Worm (Caenorhabditis elegans) whole organism, L1 larva: ENCODE data around the gene F10E9.11.

Source experiments
- C04F5.9 ChIP-seq: sonication (generic microtip); optimal IDR thresholded peaks from 2 replicates; lab custom pipeline; 2016; ENCODE audit warnings: missing genetic modification characterization, missing compliant biosample characterization
- C16A3.4 ChIP-seq: fragments of 150-350 bp; optimal IDR thresholded peaks from 2 replicates; lab custom pipeline; 2014; ENCODE audit warnings: missing biosample characterization, missing genetic modification characterization
- C34B4.2 ChIP-seq: sonication (generic microtip); optimal IDR thresholded peaks from 2 replicates; lab custom pipeline; 2017; ENCODE audit warnings: mild to moderate bottlenecking, missing genetic modification characterization, missing compliant biosample characterization
- aly-2 ChIP-seq: fragments of 150-350 bp; optimal IDR thresholded peaks from 2 replicates; lab custom pipeline; 2014; ENCODE audit warnings: missing biosample characterization, missing genetic modification characterization
- blmp-1 ChIP-seq: fragments of 150-350 bp; optimal IDR thresholded peaks from 2 replicates; lab custom pipeline; 2014; ENCODE audit warnings: missing biosample characterization, missing genetic modification characterization
- ceh-63 ChIP-seq: fragments of 200-800 bp; sonication (Bioruptor generic); optimal IDR thresholded peaks from 2 replicates; lab custom pipeline; 2018; ENCODE audit warnings: mild to moderate bottlenecking, missing genetic modification characterization, missing compliant biosample characterization
- ceh-8 ChIP-seq: fragments of 200-800 bp; sonication (Bioruptor generic); optimal IDR thresholded peaks from 2 replicates; lab custom pipeline; 2018; ENCODE audit warnings: mild to moderate bottlenecking, missing genetic modification characterization, moderate library complexity, missing compliant biosample characterization
- ceh-88 ChIP-seq: fragments of 200-800 bp; sonication (Bioruptor generic); IDR thresholded peaks from 2 replicates; pipeline ENCODE4 v1.3.6; 2022; ENCODE audit warnings: missing genetic modification characterization, missing compliant biosample characterization
- ceh-90 ChIP-seq: sonication (generic microtip); optimal IDR thresholded peaks from 2 replicates; lab custom pipeline; 2016; ENCODE audit warnings: missing genetic modification characterization, missing compliant biosample characterization
- ces-1 ChIP-seq: fragments of 150-350 bp; optimal IDR thresholded peaks from 2 replicates; lab custom pipeline; 2014; ENCODE audit warnings: missing biosample characterization, missing genetic modification reagents, missing genetic modification characterization
- dsc-1 ChIP-seq: sonication (generic microtip); optimal IDR thresholded peaks from 2 replicates; lab custom pipeline; 2016; ENCODE audit warnings: mild to moderate bottlenecking, missing genetic modification characterization, missing compliant biosample characterization
- efl-1 ChIP-seq, 4 experiments: fragments of 150-350 bp; optimal IDR thresholded peaks in 3 of 4; peaks in 1 of 4; 1 replicate in 1 of 4; 2 replicates in 3 of 4; lab custom pipeline; 2014; ENCODE audit warnings: missing biosample characterization in 2 of 4, missing genetic modification characterization in 2 of 4, missing genetic modification reagents in 2 of 4
- egl-13 ChIP-seq: sonication (generic microtip); optimal IDR thresholded peaks from 2 replicates; lab custom pipeline; 2016; ENCODE audit warnings: missing genotype, missing genetic modification reagents, missing genetic modification characterization, missing compliant biosample characterization
- elt-2 ChIP-seq: sonication (generic microtip); optimal IDR thresholded peaks from 2 replicates; lab custom pipeline; 2016; ENCODE audit warnings: missing genetic modification characterization, mild to moderate bottlenecking, inconsistent platforms, missing compliant biosample characterization, missing genetic modification reagents
- elt-3 ChIP-seq, 6 experiments: fragments of 150-350 bp in 1 of 6; sonication (generic microtip); optimal IDR thresholded peaks; 2 replicates each; lab custom pipeline; 2017 to 2018; ENCODE audit warnings: missing biosample characterization in 6 of 6, missing genetic modification characterization in 6 of 6, inconsistent platforms in 1 of 6
- ets-5 ChIP-seq: fragments of 200-800 bp; sonication (Bioruptor generic); IDR thresholded peaks from 2 replicates; pipeline ENCODE4 v1.3.6; 2022; ENCODE audit warnings: missing genetic modification characterization, missing compliant biosample characterization
- fkh-10 ChIP-seq: sonication (generic microtip); optimal IDR thresholded peaks from 2 replicates; lab custom pipeline; 2017; ENCODE audit warnings: missing biosample characterization, missing genetic modification reagents, missing genetic modification characterization
- fkh-4 ChIP-seq: sonication (generic microtip); optimal IDR thresholded peaks from 2 replicates; lab custom pipeline; 2016; ENCODE audit warnings: missing compliant biosample characterization, missing genetic modification characterization, borderline replicate concordance
- fos-1 ChIP-seq: fragments of 150-350 bp; optimal IDR thresholded peaks from 2 replicates; lab custom pipeline; 2014; ENCODE audit warnings: missing biosample characterization, missing genetic modification characterization
- isw-1 ChIP-seq: fragments of 200-800 bp; sonication (Bioruptor generic); IDR thresholded peaks from 2 replicates; pipeline ENCODE4 v1.3.6; 2022; ENCODE audit warnings: missing genetic modification characterization, missing compliant biosample characterization
- lin-14 ChIP-seq: fragments of 200-800 bp; sonication (Bioruptor generic); optimal IDR thresholded peaks from 2 replicates; lab custom pipeline; 2018; ENCODE audit warnings: mild to moderate bottlenecking, missing genetic modification characterization, moderate library complexity, missing compliant biosample characterization
- lin-15B ChIP-seq: fragments of 150-350 bp; sonication (generic microtip); optimal IDR thresholded peaks from 3 replicates; lab custom pipeline; 2014; ENCODE audit warnings: missing biosample characterization, missing genetic modification characterization
- lsy-2 ChIP-seq, 2 experiments: fragments of 150-350 bp; optimal IDR thresholded peaks; 2 replicates each; lab custom pipeline; 2014; ENCODE audit warnings: missing biosample characterization in 2 of 2, missing genetic modification characterization in 2 of 2
- nhr-19 ChIP-seq: fragments of 200-800 bp; sonication (Bioruptor generic); conservative IDR thresholded peaks from 2 replicates; pipeline ENCODE4 v1.3.6; 2022; ENCODE audit warnings: missing genetic modification characterization, missing compliant biosample characterization
- nhr-237 ChIP-seq: fragments of 150-350 bp; optimal IDR thresholded peaks from 2 replicates; lab custom pipeline; 2014; ENCODE audit warnings: missing biosample characterization, missing genetic modification characterization
- nhr-47 ChIP-seq: sonication (generic microtip); optimal IDR thresholded peaks from 2 replicates; lab custom pipeline; 2016; ENCODE audit warnings: mild to moderate bottlenecking, missing genetic modification characterization, moderate library complexity, missing compliant biosample characterization
- nhr-84 ChIP-seq: sonication (generic microtip); optimal IDR thresholded peaks from 2 replicates; lab custom pipeline; 2017; ENCODE audit warnings: missing biosample characterization, missing genetic modification characterization
- pag-3 ChIP-seq: sonication (generic microtip); optimal IDR thresholded peaks from 2 replicates; lab custom pipeline; 2017; ENCODE audit warnings: missing genetic modification characterization, mild to moderate bottlenecking, missing compliant biosample characterization, antibody characterized with exemption, borderline replicate concordance; ENCODE audit not compliant: insufficient read depth
- pqm-1 ChIP-seq: sonication (generic microtip); optimal IDR thresholded peaks from 3 replicates; lab custom pipeline; 2017; ENCODE audit warnings: missing biosample characterization, missing genetic modification characterization
- skn-1 ChIP-seq: fragments of 150-350 bp; optimal IDR thresholded peaks from 2 replicates; lab custom pipeline; 2014; ENCODE audit warnings: missing biosample characterization, missing genetic modification characterization
- sox-4 ChIP-seq: sonication (generic microtip); optimal IDR thresholded peaks from 2 replicates; lab custom pipeline; 2016; ENCODE audit warnings: missing genetic modification characterization, missing compliant biosample characterization
- tbx-2 ChIP-seq: sonication (generic microtip); optimal IDR thresholded peaks from 2 replicates; lab custom pipeline; 2016; ENCODE audit warnings: missing genetic modification characterization, missing compliant biosample characterization
- unc-130 ChIP-seq: fragments of 150-350 bp; optimal IDR thresholded peaks from 2 replicates; lab custom pipeline; 2017; ENCODE audit warnings: missing biosample characterization, missing genetic modification characterization, inconsistent platforms
- unc-62 ChIP-seq: fragments of 150-350 bp; optimal IDR thresholded peaks from 2 replicates; lab custom pipeline; 2014; ENCODE audit warnings: missing biosample characterization, missing genetic modification reagents, missing genetic modification characterization
- unc-98 ChIP-seq: fragments of 200-800 bp; sonication (Bioruptor generic); IDR thresholded peaks from 2 replicates; pipeline ENCODE4 v1.3.6; 2022; ENCODE audit warnings: missing genetic modification characterization, missing compliant biosample characterization

The F10E9.11 gene

DNA sequence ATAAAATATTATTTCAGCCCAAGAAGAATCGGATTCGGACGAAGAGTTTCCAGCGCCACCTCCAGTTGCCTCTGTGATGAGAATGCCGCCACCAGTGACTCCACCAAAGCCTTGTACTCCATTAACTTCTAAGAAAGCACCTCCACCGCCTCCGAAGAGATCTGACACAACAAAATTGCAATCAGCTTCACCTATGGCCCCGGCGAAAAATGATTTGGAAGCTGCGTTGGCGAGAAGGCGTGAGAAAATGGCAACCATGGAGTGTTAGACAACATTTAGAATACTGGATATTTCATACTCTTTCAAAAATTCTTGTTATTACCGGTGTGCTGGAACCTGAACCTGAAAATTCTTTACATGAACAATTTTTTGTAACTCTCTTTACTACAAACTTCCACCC, 13.8 kb downstream of the F10E9.11 start:
- TF ChIP-seq ets-5 (GFP tag; lab: Robert Waterston, UW) = no peak
- TF ChIP-seq nhr-19 (GFP tag; lab: Robert Waterston, UW) = no peak
- no peak for TF ChIP-seq ceh-88
- TF ChIP-seq skn-1 (tag; lab: Kevin White, UChicago) = no peak
- TF ChIP-seq ces-1 (GFP tag; lab: Kevin White, UChicago) = no peak
- TF ChIP-seq lin-15B (tag; lab: Kevin White, UChicago) = no peak
- no peak for TF ChIP-seq C16A3.4 (tag; lab: Kevin White, UChicago)
- TF ChIP-seq fkh-4 (tag; lab: Kevin White, UChicago) = no peak
- no peak for TF ChIP-seq elt-3 (tag; optimal IDR thresholded peaks at IDR 0.05; lab: Kevin White, UChicago)
- TF ChIP-seq fkh-10 (GFP tag; lab: Kevin White, UChicago) = no peak
- TF ChIP-seq ceh-90 (tag; lab: Kevin White, UChicago) = no peak
- TF ChIP-seq lin-14 (GFP tag; lab: Kevin White, UChicago) = no peak
- TF ChIP-seq C34B4.2 (tag; lab: Kevin White, UChicago) = no peak
- TF ChIP-seq ceh-8 (GFP tag; lab: Kevin White, UChicago) = no peak
- TF ChIP-seq unc-130 (tag; lab: Kevin White, UChicago) = no peak
- TF ChIP-seq isw-1 (GFP tag; lab: Robert Waterston, UW) = no peak
- no peak for TF ChIP-seq unc-62 (GFP tag; lab: Kevin White, UChicago)
- no peak for TF ChIP-seq tbx-2 (tag; lab: Kevin White, UChicago)

DNA sequence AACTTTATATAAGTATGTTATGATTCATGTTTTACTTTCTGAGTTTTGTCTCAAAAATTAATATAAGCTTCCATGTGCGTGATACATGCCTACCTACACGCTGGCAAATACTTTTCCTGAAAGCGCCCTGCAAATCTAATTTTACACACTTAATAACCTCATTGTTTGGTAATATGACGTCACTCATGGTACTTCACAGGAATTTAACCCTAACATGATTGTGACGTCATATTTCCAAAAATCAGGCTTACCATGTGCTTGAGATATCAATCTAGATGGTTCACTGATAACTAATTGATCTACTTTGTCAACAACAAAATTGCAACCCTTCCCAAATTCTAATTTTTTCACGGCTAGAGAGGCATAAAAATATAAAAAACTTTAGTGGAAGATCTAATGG, 15.6 kb downstream of the F10E9.11 start:
- no peak for TF ChIP-seq tbx-2 (tag; lab: Kevin White, UChicago)
- no peak for TF ChIP-seq sox-4 (tag; lab: Kevin White, UChicago)
- TF ChIP-seq efl-1 (optimal IDR thresholded peaks at IDR 0.05; lab: Kevin White, UChicago) = no peak
- TF ChIP-seq efl-1 (GFP tag; optimal IDR thresholded peaks at IDR 0.05 in 1 of 2; lab: Kevin White, UChicago) = no peak
- TF ChIP-seq egl-13 (tag; lab: Kevin White, UChicago) = no peak
- no peak for TF ChIP-seq pqm-1
- no peak for TF ChIP-seq fkh-10 (GFP tag; lab: Kevin White, UChicago)
- no peak for TF ChIP-seq fkh-4 (tag; lab: Kevin White, UChicago)

- TF ChIP-seq dsc-1 (tag; lab: Kevin White, UChicago) = peak; percentile 63
- no peak for TF ChIP-seq pag-3 (tag; lab: Kevin White, UChicago)
Observed at ce11 chrIII:8300860-8301396, 18.1 kb downstream of the F10E9.11 start.

DNA sequence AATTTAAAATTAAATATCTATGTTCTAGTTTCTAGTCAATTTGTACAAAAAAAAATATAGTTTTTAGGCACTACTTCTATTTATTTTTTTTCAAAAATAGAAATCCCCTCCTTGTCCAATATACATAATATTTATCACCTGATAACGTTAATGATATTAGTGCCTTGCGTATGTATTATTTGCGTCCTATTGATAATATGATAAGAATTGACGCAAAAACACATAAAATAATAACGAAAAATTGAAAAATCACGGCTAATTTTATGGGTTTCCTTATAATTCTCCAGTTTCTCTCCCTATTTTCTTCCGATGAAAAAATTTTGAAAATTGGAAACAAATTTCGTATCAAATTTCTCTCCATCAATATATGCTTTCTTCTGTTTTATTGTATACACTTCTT, 19.3 kb downstream of the F10E9.11 start:
- TF ChIP-seq aly-2 (tag; lab: Kevin White, UChicago) = no peak
- peak; percentile 8 for TF ChIP-seq lin-14 (GFP tag; lab: Kevin White, UChicago)
- no peak for TF ChIP-seq lsy-2 (tag; optimal IDR thresholded peaks at IDR 0.05; lab: Kevin White, UChicago)
- no peak for TF ChIP-seq efl-1 (optimal IDR thresholded peaks at IDR 0.05; lab: Kevin White, UChicago)
- peak in 1 of 2 experiments; percentile 72 for TF ChIP-seq efl-1 (GFP tag; optimal IDR thresholded peaks at IDR 0.05 in 1 of 2; lab: Kevin White, UChicago)
- no peak for TF ChIP-seq ceh-88
- TF ChIP-seq blmp-1 = no peak
- no peak for TF ChIP-seq nhr-47 (tag; lab: Kevin White, UChicago)
- TF ChIP-seq unc-62 (GFP tag; lab: Kevin White, UChicago) = no peak
- TF ChIP-seq unc-98 (GFP tag; lab: Robert Waterston, UW) = no peak
- TF ChIP-seq fos-1 (tag; lab: Kevin White, UChicago) = no peak
- TF ChIP-seq nhr-237 (tag; lab: Kevin White, UChicago) = no peak
- no peak for TF ChIP-seq ceh-63 (GFP tag; lab: Kevin White, UChicago)
- TF ChIP-seq C34B4.2 (tag; lab: Kevin White, UChicago) = no peak
- TF ChIP-seq C04F5.9 = no peak
- no peak for TF ChIP-seq elt-3 (tag; optimal IDR thresholded peaks at IDR 0.05; lab: Kevin White, UChicago)
- TF ChIP-seq elt-2 = peak; percentile 68
- TF ChIP-seq nhr-84 (tag; lab: Kevin White, UChicago) = no peak
- TF ChIP-seq, all 84 proteins: peak for 3
